Worm (Caenorhabditis elegans) whole organism, mixed stage, embryonic: ENCODE data around the gene Y53F4B.1.

Experiments
- M03D4.4 ChIP-seq: sonication (generic microtip); optimal IDR thresholded peaks from 2 replicates; lab custom pipeline; 2017; ENCODE audit warnings: mild to moderate bottlenecking, missing genetic modification characterization, missing compliant biosample characterization
- bed-3 ChIP-seq: fragments of 200-800 bp; sonication (Bioruptor generic); optimal IDR thresholded peaks from 3 replicates; lab custom pipeline; 2018; ENCODE audit warnings: mild to moderate bottlenecking, missing genetic modification characterization, moderate library complexity, missing compliant biosample characterization
- elt-1 ChIP-seq: sonication (generic microtip); optimal IDR thresholded peaks from 2 replicates; lab custom pipeline; 2017; ENCODE audit warnings: missing genetic modification characterization, mild to moderate bottlenecking, missing compliant biosample characterization, antibody characterized with exemption, moderate library complexity, borderline replicate concordance; ENCODE audit not compliant: insufficient read depth
- elt-3 ChIP-seq: fragments of 150-350 bp; optimal IDR thresholded peaks from 2 replicates; lab custom pipeline; 2014; ENCODE audit warnings: missing biosample characterization, missing genetic modification characterization
- lin-32 ChIP-seq: fragments of 200-800 bp; sonication (Bioruptor generic); optimal IDR thresholded peaks from 2 replicates; lab custom pipeline; 2018; ENCODE audit warnings: mild to moderate bottlenecking, missing genetic modification characterization, missing compliant biosample characterization
- lsy-2 ChIP-seq: fragments of 150-350 bp; optimal IDR thresholded peaks from 2 replicates; lab custom pipeline; 2014; ENCODE audit warnings: missing biosample characterization, missing genetic modification characterization
- mab-5 ChIP-seq: fragments of 150-350 bp; optimal IDR thresholded peaks from 2 replicates; lab custom pipeline; 2014; ENCODE audit warnings: missing biosample characterization, missing genetic modification characterization
- mep-1 ChIP-seq: fragments of 150-350 bp; optimal IDR thresholded peaks from 2 replicates; lab custom pipeline; 2017; ENCODE audit warnings: missing biosample characterization, missing genetic modification reagents, missing genetic modification characterization, inconsistent platforms
- nhr-28 ChIP-seq: fragments of 150-350 bp; optimal IDR thresholded peaks from 2 replicates; lab custom pipeline; 2014; ENCODE audit warnings: missing biosample characterization, missing genetic modification characterization
- nhr-76 ChIP-seq: sonication (generic microtip); optimal IDR thresholded peaks from 2 replicates; lab custom pipeline; 2017; ENCODE audit warnings: missing biosample characterization, missing genetic modification characterization
- pha-4 ChIP-seq: fragments of 150-350 bp; optimal IDR thresholded peaks from 2 replicates; lab custom pipeline; 2018; ENCODE audit warnings: missing biosample characterization, missing genetic modification reagents, missing genetic modification characterization
- snpc-4 ChIP-seq: fragments of 150-350 bp; optimal IDR thresholded peaks from 2 replicates; lab custom pipeline; 2014; ENCODE audit warnings: missing biosample characterization, missing genetic modification characterization
- unc-39 ChIP-seq: fragments of 150-350 bp; optimal IDR thresholded peaks from 2 replicates; lab custom pipeline; 2014; ENCODE audit warnings: missing biosample characterization, missing genetic modification characterization
- ztf-11 ChIP-seq: fragments of 150-350 bp; optimal IDR thresholded peaks from 2 replicates; lab custom pipeline; 2014; ENCODE audit warnings: missing biosample characterization, missing genetic modification characterization

ce11 chrII:14904635-14905034 is 53.4 kb downstream of the Y53F4B.1 start:
- TF ChIP-seq mep-1 (tag; lab: Kevin White, UChicago) (no peak), nhr-28 (tag; lab: Kevin White, UChicago) (no peak), pha-4 (tag; lab: Kevin White, UChicago) (no peak), lin-32 (GFP tag; lab: Kevin White, UChicago) (no peak), lsy-2 (no peak), unc-39 (tag; lab: Kevin White, UChicago) (no peak), elt-3 (tag; lab: Kevin White, UChicago) (no peak), ztf-11 (tag; lab: Kevin White, UChicago) (no peak), elt-1 (tag; lab: Kevin White, UChicago) (no peak), mab-5 (no peak), snpc-4 (no peak), nhr-76 (tag; lab: Kevin White, UChicago) (no peak), M03D4.4 (tag; lab: Kevin White, UChicago) (no peak), bed-3 (GFP tag; lab: Kevin White, UChicago) (no peak)
